Worm (Caenorhabditis elegans) whole organism, young adult: ENCODE results near the gene cand-1.

Experiments used
- B0336.3 ChIP-seq: fragments of 200-800 bp; sonication (Bioruptor generic); IDR thresholded peaks from 2 replicates; pipeline ENCODE4 v1.3.6; 2022; ENCODE audit warnings: missing genetic modification characterization, missing compliant biosample characterization
- C06A6.2 ChIP-seq: fragments of 200-800 bp; sonication (Bioruptor generic); conservative IDR thresholded peaks from 2 replicates; pipeline ENCODE4 v1.3.6; 2022; ENCODE audit warnings: missing genetic modification characterization, missing compliant biosample characterization
- D2030.7 ChIP-seq: fragments of 200-800 bp; sonication (Bioruptor generic); IDR thresholded peaks from 2 replicates; pipeline ENCODE4 v1.3.6; 2022; ENCODE audit warnings: missing genetic modification reagents, missing genetic modification characterization, missing compliant biosample characterization
- F10E7.11 ChIP-seq: sonication (generic microtip); optimal IDR thresholded peaks from 2 replicates; lab custom pipeline; 2017; ENCODE audit warnings: mild to moderate bottlenecking, missing genetic modification characterization, moderate library complexity, missing compliant biosample characterization
- F22D6.2 ChIP-seq: sonication (generic microtip); optimal IDR thresholded peaks from 2 replicates; lab custom pipeline; 2016; ENCODE audit warnings: mild to moderate bottlenecking, missing genetic modification characterization, missing compliant biosample characterization
- F33H1.4 ChIP-seq: fragments of 200-800 bp; sonication (Bioruptor generic); IDR thresholded peaks from 2 replicates; pipeline ENCODE4 v1.3.6; 2022; ENCODE audit warnings: missing genetic modification reagents, missing genetic modification characterization, missing compliant biosample characterization
- F52B5.7 ChIP-seq: sonication (generic microtip); optimal IDR thresholded peaks from 2 replicates; lab custom pipeline; 2016; ENCODE audit warnings: mild to moderate bottlenecking, missing genetic modification characterization, missing compliant biosample characterization
- F57A8.1 ChIP-seq: fragments of 200-800 bp; sonication (Bioruptor generic); optimal IDR thresholded peaks from 2 replicates; lab custom pipeline; 2018; ENCODE audit warnings: mild to moderate bottlenecking, missing genetic modification characterization, moderate library complexity, missing compliant biosample characterization
- K11D2.4 ChIP-seq: fragments of 200-800 bp; sonication (Bioruptor generic); IDR thresholded peaks from 2 replicates; pipeline ENCODE4 v1.3.6; 2022; ENCODE audit warnings: missing genetic modification reagents, missing genetic modification characterization, missing compliant biosample characterization
- Y56A3A.18 ChIP-seq: fragments of 200-800 bp; sonication (Bioruptor generic); IDR thresholded peaks from 2 replicates; pipeline ENCODE4 v1.3.6; 2022; ENCODE audit warnings: missing genetic modification reagents, missing genetic modification characterization, missing compliant biosample characterization
- Y67H2A.10 ChIP-seq: fragments of 200-800 bp; sonication (Bioruptor generic); conservative IDR thresholded peaks from 2 replicates; pipeline ENCODE4 v1.3.6; 2022; ENCODE audit warnings: missing genetic modification reagents, missing genetic modification characterization, missing compliant biosample characterization
- attf-5 ChIP-seq: fragments of 200-800 bp; sonication (Bioruptor generic); optimal IDR thresholded peaks from 2 replicates; lab custom pipeline; 2018; ENCODE audit warnings: mild to moderate bottlenecking, missing genetic modification characterization, missing compliant biosample characterization
- attf-6 ChIP-seq: fragments of 200-800 bp; sonication (Bioruptor generic); IDR thresholded peaks from 2 replicates; pipeline ENCODE4 v1.3.6; 2022; ENCODE audit warnings: missing genetic modification reagents, missing genetic modification characterization, missing compliant biosample characterization
- cebp-2 ChIP-seq: fragments of 200-800 bp; sonication (Bioruptor generic); IDR thresholded peaks from 2 replicates; pipeline ENCODE4 v1.3.6; 2022; ENCODE audit warnings: missing genetic modification characterization, missing compliant biosample characterization
- ceh-27 ChIP-seq: fragments of 200-800 bp; sonication (Bioruptor generic); optimal IDR thresholded peaks from 2 replicates; lab custom pipeline; 2018; ENCODE audit warnings: mild to moderate bottlenecking, missing genetic modification characterization, moderate library complexity, missing compliant biosample characterization
- ceh-79 ChIP-seq: sonication (generic microtip); optimal IDR thresholded peaks from 2 replicates; lab custom pipeline; 2017; ENCODE audit warnings: mild to moderate bottlenecking, missing genetic modification characterization, missing compliant biosample characterization
- dpff-1 ChIP-seq: sonication (generic microtip); optimal IDR thresholded peaks from 2 replicates; lab custom pipeline; 2017; ENCODE audit warnings: mild to moderate bottlenecking, missing genetic modification characterization, missing compliant biosample characterization
- ekl-4 ChIP-seq: fragments of 200-800 bp; sonication (Bioruptor generic); IDR thresholded peaks from 2 replicates; pipeline ENCODE4 v1.3.6; 2022; ENCODE audit warnings: missing genetic modification reagents, missing genetic modification characterization, missing compliant biosample characterization
- ets-4 ChIP-seq: fragments of 200-800 bp; sonication (Bioruptor generic); optimal IDR thresholded peaks from 2 replicates; lab custom pipeline; 2018; ENCODE audit warnings: mild to moderate bottlenecking, missing genetic modification characterization, missing compliant biosample characterization
- gei-17 ChIP-seq: fragments of 200-800 bp; sonication (Bioruptor generic); optimal IDR thresholded peaks from 2 replicates; lab custom pipeline; 2018; ENCODE audit warnings: mild to moderate bottlenecking, missing genetic modification characterization, missing compliant biosample characterization
- hlh-12 ChIP-seq: sonication (generic microtip); optimal IDR thresholded peaks from 2 replicates; lab custom pipeline; 2016; ENCODE audit warnings: missing genetic modification characterization, missing compliant biosample characterization
- lin-26 ChIP-seq: fragments of 200-800 bp; sonication (Bioruptor generic); IDR thresholded peaks from 2 replicates; pipeline ENCODE4 v1.3.6; 2022; ENCODE audit warnings: missing genetic modification reagents, missing genetic modification characterization, missing compliant biosample characterization
- lin-40 ChIP-seq: sonication (generic microtip); optimal IDR thresholded peaks from 2 replicates; lab custom pipeline; 2016; ENCODE audit warnings: missing genetic modification characterization, mild to moderate bottlenecking, missing compliant biosample characterization, missing genotype, missing genetic modification reagents
- lsl-1 ChIP-seq: fragments of 200-800 bp; sonication (Bioruptor generic); optimal IDR thresholded peaks from 2 replicates; lab custom pipeline; 2018; ENCODE audit warnings: mild to moderate bottlenecking, missing genetic modification characterization, moderate library complexity, missing compliant biosample characterization
- lsy-27 ChIP-seq: sonication (generic microtip); optimal IDR thresholded peaks from 2 replicates; lab custom pipeline; 2017; ENCODE audit warnings: missing genetic modification characterization, mild to moderate bottlenecking, missing compliant biosample characterization, antibody characterized with exemption, missing genotype, borderline replicate concordance; ENCODE audit not compliant: insufficient read depth
- madf-6 ChIP-seq: fragments of 200-800 bp; sonication (Bioruptor generic); IDR thresholded peaks from 2 replicates; pipeline ENCODE4 v1.3.6; 2022; ENCODE audit warnings: missing genetic modification reagents, missing genetic modification characterization, missing compliant biosample characterization
- mcd-1 ChIP-seq: fragments of 200-800 bp; sonication (Bioruptor generic); IDR thresholded peaks from 2 replicates; pipeline ENCODE4 v1.3.6; 2022; ENCODE audit warnings: missing genetic modification reagents, missing genetic modification characterization, missing compliant biosample characterization
- nfya-2 ChIP-seq: fragments of 200-800 bp; sonication (Bioruptor generic); IDR thresholded peaks from 2 replicates; pipeline ENCODE4 v1.3.6; 2022; ENCODE audit warnings: missing genetic modification reagents, missing genetic modification characterization, missing compliant biosample characterization
- nfyb-1 ChIP-seq: fragments of 200-800 bp; sonication (Bioruptor generic); IDR thresholded peaks from 2 replicates; pipeline ENCODE4 v1.3.6; 2022; ENCODE audit warnings: missing genetic modification reagents, missing genetic modification characterization, missing compliant biosample characterization
- nhr-27 ChIP-seq: fragments of 200-800 bp; sonication (Bioruptor generic); optimal IDR thresholded peaks from 2 replicates; lab custom pipeline; 2018; ENCODE audit warnings: mild to moderate bottlenecking, missing genetic modification characterization, moderate library complexity, missing compliant biosample characterization
- nhr-80 ChIP-seq: sonication (generic microtip); optimal IDR thresholded peaks from 2 replicates; lab custom pipeline; 2016; ENCODE audit warnings: missing genetic modification characterization, missing compliant biosample characterization
- rec-8 ChIP-seq, 2 experiments: sonication (generic microtip); optimal IDR thresholded peaks; 2 replicates each; lab custom pipeline; 2016; ENCODE audit warnings: mild to moderate bottlenecking in 2 of 2, missing genetic modification characterization in 2 of 2, missing genetic modification reagents in 2 of 2, missing genotype in 2 of 2, missing biosample characterization in 1 of 2, missing compliant biosample characterization in 1 of 2, moderate library complexity in 1 of 2
- snpc-3.4 ChIP-seq: sonication (generic microtip); optimal IDR thresholded peaks from 2 replicates; lab custom pipeline; 2017; ENCODE audit warnings: missing genetic modification characterization, mild to moderate bottlenecking, missing compliant biosample characterization, antibody characterized with exemption, moderate library complexity, missing genotype, missing genetic modification reagents
- snpc-4 ChIP-seq, 5 experiments: fragments of 150-350 bp in 1 of 5; sonication (generic microtip) in 4 of 5; optimal IDR thresholded peaks; 2 replicates each; lab custom pipeline; 2014 to 2018; ENCODE audit warnings: missing genetic modification characterization in 5 of 5, missing biosample characterization in 3 of 5, antibody characterized with exemption in 2 of 5, mild to moderate bottlenecking in 2 of 5, missing compliant biosample characterization in 2 of 5, missing genotype in 2 of 5, moderate library complexity in 2 of 5, missing genetic modification reagents in 1 of 5
- sptf-2 ChIP-seq: fragments of 200-800 bp; sonication (Bioruptor generic); optimal IDR thresholded peaks from 2 replicates; lab custom pipeline; 2018; ENCODE audit warnings: mild to moderate bottlenecking, missing genetic modification characterization, missing compliant biosample characterization
- tbx-9 ChIP-seq: sonication (generic microtip); optimal IDR thresholded peaks from 2 replicates; lab custom pipeline; 2016; ENCODE audit warnings: borderline replicate concordance, missing genetic modification characterization, inconsistent platforms, missing compliant biosample characterization
- xnd-1 ChIP-seq: sonication (generic microtip); optimal IDR thresholded peaks from 2 replicates; lab custom pipeline; 2016; ENCODE audit warnings: missing genotype, missing genetic modification reagents, missing genetic modification characterization, missing compliant biosample characterization
- zfh-2 ChIP-seq: fragments of 200-800 bp; sonication (Bioruptor generic); conservative IDR thresholded peaks from 2 replicates; pipeline ENCODE4 v1.3.6; 2022; ENCODE audit warnings: missing genetic modification reagents, missing genetic modification characterization, missing compliant biosample characterization
- zim-3 ChIP-seq: sonication (generic microtip); optimal IDR thresholded peaks from 2 replicates; lab custom pipeline; 2017; ENCODE audit warnings: mild to moderate bottlenecking, missing genetic modification characterization, moderate library complexity, missing compliant biosample characterization
- ztf-22 ChIP-seq: fragments of 200-800 bp; sonication (Bioruptor generic); optimal IDR thresholded peaks from 2 replicates; lab custom pipeline; 2018; ENCODE audit warnings: mild to moderate bottlenecking, missing genetic modification characterization, moderate library complexity, missing compliant biosample characterization
- ztf-6 ChIP-seq: fragments of 200-800 bp; sonication (Bioruptor generic); IDR thresholded peaks from 2 replicates; pipeline ENCODE4 v1.3.6; 2022; ENCODE audit warnings: missing genetic modification reagents, missing genetic modification characterization, missing compliant biosample characterization

The cand-1 gene

ce11 chrV:16836100-16836499, 33.4 kb downstream of the cand-1 start:
- TF ChIP-seq F52B5.7 (no peak), lin-26 (GFP tag; lab: Robert Waterston, UW) (no peak), attf-5 (GFP tag; lab: Kevin White, UChicago) (no peak), B0336.3 (GFP tag; lab: Robert Waterston, UW) (no peak), D2030.7 (GFP tag; lab: Robert Waterston, UW) (no peak), hlh-12 (tag; lab: Kevin White, UChicago) (no peak), cebp-2 (GFP tag; lab: Robert Waterston, UW) (no peak), lsl-1 (no peak), ekl-4 (GFP tag; lab: Robert Waterston, UW) (no peak), ztf-22 (no peak), nfya-2 (GFP tag; lab: Robert Waterston, UW) (no peak), nfyb-1 (GFP tag; lab: Robert Waterston, UW) (no peak), F33H1.4 (GFP tag; lab: Robert Waterston, UW) (no peak), lsy-27 (no peak)
- TF ChIP-seq, all 124 proteins: peak for 0

- TF ChIP-seq nhr-27 (tag; lab: Kevin White, UChicago) (no peak), zim-3 (no peak), attf-5 (GFP tag; lab: Kevin White, UChicago) (no peak), K11D2.4 (GFP tag; lab: Robert Waterston, UW) (no peak), madf-6 (GFP tag; lab: Robert Waterston, UW) (no peak), gei-17 (no peak), sptf-2 (no peak), cebp-2 (GFP tag; lab: Robert Waterston, UW) (no peak), dpff-1 (tag; lab: Kevin White, UChicago) (no peak), zfh-2 (GFP tag; lab: Robert Waterston, UW) (peak; percentile 68), lin-40 (tag; lab: Kevin White, UChicago) (no peak), C06A6.2 (no peak), F57A8.1 (GFP tag; lab: Kevin White, UChicago) (no peak), Y67H2A.10 (GFP tag; lab: Robert Waterston, UW) (no peak), nfyb-1 (GFP tag; lab: Robert Waterston, UW) (0 out of 2 replicates have a peak, but pooled peaks have one; percentile 39), tbx-9 (tag; lab: Kevin White, UChicago) (no peak), ztf-6 (no peak), ets-4 (no peak), nhr-80 (tag; lab: Kevin White, UChicago) (no peak), snpc-4 (GFP tag; optimal IDR thresholded peaks at IDR 0.05; lab: Kevin White, UChicago) (no peak), snpc-4 (tag; optimal IDR thresholded peaks at IDR 0.05; lab: Kevin White, UChicago) (peak in 2 of 4 experiments; percentile 47 to 75), snpc-3.4 (tag; lab: Kevin White, UChicago) (no peak), mcd-1 (GFP tag; lab: Robert Waterston, UW) (no peak), ceh-27 (no peak), xnd-1 (no peak), attf-6 (no peak), F22D6.2 (no peak)
Measured at ce11 chrV:16838435-16838834, 35.8 kb downstream of the cand-1 start.

- TF ChIP-seq F10E7.11 (tag; lab: Kevin White, UChicago) (no peak), ceh-79 (no peak), snpc-4 (GFP tag; optimal IDR thresholded peaks at IDR 0.05; lab: Kevin White, UChicago) (no peak), snpc-4 (tag; optimal IDR thresholded peaks at IDR 0.05; lab: Kevin White, UChicago) (no peak), rec-8 (tag; optimal IDR thresholded peaks at IDR 0.05; lab: Kevin White, UChicago) (no peak), nhr-80 (tag; lab: Kevin White, UChicago) (peak; percentile 72), Y56A3A.18 (GFP tag; lab: Robert Waterston, UW) (no peak)
Measured at ce11 chrV:16840283-16840682, 37.6 kb downstream of the cand-1 start.
